Worm (Caenorhabditis elegans) whole organism, mixed stage, embryonic: ENCODE measurements around the gene sir-2.3.

Experiments used
- nhr-237 ChIP-seq: fragments of 150-350 bp; optimal IDR thresholded peaks from 2 replicates; lab custom pipeline; 2014; ENCODE audit warnings: missing biosample characterization, missing genetic modification characterization
- pha-4 ChIP-seq: fragments of 150-350 bp; optimal IDR thresholded peaks from 2 replicates; lab custom pipeline; 2018; ENCODE audit warnings: missing biosample characterization, missing genetic modification reagents, missing genetic modification characterization
- snpc-4 ChIP-seq: fragments of 150-350 bp; optimal IDR thresholded peaks from 2 replicates; lab custom pipeline; 2014; ENCODE audit warnings: missing biosample characterization, missing genetic modification characterization
- unc-62 ChIP-seq: fragments of 150-350 bp; optimal IDR thresholded peaks from 2 replicates; lab custom pipeline; 2014; ENCODE audit warnings: missing biosample characterization, missing genetic modification reagents, missing genetic modification characterization

- TF ChIP-seq snpc-4, result no peak
- TF ChIP-seq nhr-237 (tag; lab: Kevin White, UChicago), result no peak
- no peak for TF ChIP-seq unc-62 (GFP tag; lab: Kevin White, UChicago)
- TF ChIP-seq pha-4 (tag; lab: Kevin White, UChicago), result peak; percentile 18
These were observed 22.0 kb downstream of the sir-2.3 start for ce11 chrX:13353530-13353929.
